Worm (Caenorhabditis elegans) whole organism, L1 larva: ENCODE data around the gene msp-51.

ENCODE experiments used
- Y116A8C.19 ChIP-seq: sonication (generic microtip); optimal IDR thresholded peaks from 2 replicates; lab custom pipeline; 2016; ENCODE audit warnings: missing compliant biosample characterization, missing genetic modification characterization, borderline replicate concordance
- dpl-1 ChIP-seq, 3 experiments: fragments of 150-350 bp in 2 of 3; sonication (generic microtip) in 1 of 3; optimal IDR thresholded peaks; 2 replicates each; lab custom pipeline; 2014 to 2017; ENCODE audit warnings: missing biosample characterization in 3 of 3, missing genetic modification characterization in 3 of 3, missing genetic modification reagents in 3 of 3
- efl-3 ChIP-seq: fragments of 200-800 bp; sonication (Bioruptor generic); optimal IDR thresholded peaks from 2 replicates; lab custom pipeline; 2018; ENCODE audit warnings: mild to moderate bottlenecking, missing genetic modification characterization, missing compliant biosample characterization
- fkh-10 ChIP-seq: sonication (generic microtip); optimal IDR thresholded peaks from 2 replicates; lab custom pipeline; 2017; ENCODE audit warnings: missing biosample characterization, missing genetic modification reagents, missing genetic modification characterization
- fos-1 ChIP-seq: fragments of 150-350 bp; optimal IDR thresholded peaks from 2 replicates; lab custom pipeline; 2014; ENCODE audit warnings: missing biosample characterization, missing genetic modification characterization
- mep-1 ChIP-seq: fragments of 150-350 bp; optimal IDR thresholded peaks from 2 replicates; lab custom pipeline; 2014; ENCODE audit warnings: missing biosample characterization, missing genetic modification characterization
- nhr-11 ChIP-seq: fragments of 150-350 bp; optimal IDR thresholded peaks from 2 replicates; lab custom pipeline; 2014; ENCODE audit warnings: missing biosample characterization, missing genetic modification characterization
- sox-4 ChIP-seq: sonication (generic microtip); optimal IDR thresholded peaks from 2 replicates; lab custom pipeline; 2016; ENCODE audit warnings: missing genetic modification characterization, missing compliant biosample characterization
- unc-62 ChIP-seq: fragments of 150-350 bp; optimal IDR thresholded peaks from 2 replicates; lab custom pipeline; 2014; ENCODE audit warnings: missing biosample characterization, missing genetic modification reagents, missing genetic modification characterization

ce11 chrIV:5281457-5281856 lies 13.7 kb downstream of the msp-51 start:
- TF ChIP-seq mep-1 (no peak), fkh-10 (GFP tag; lab: Kevin White, UChicago) (no peak), sox-4 (tag; lab: Kevin White, UChicago) (peak; percentile 2), dpl-1 (GFP tag; optimal IDR thresholded peaks at IDR 0.05; lab: Kevin White, UChicago) (no peak), efl-3 (GFP tag; lab: Kevin White, UChicago) (no peak), Y116A8C.19 (tag; lab: Kevin White, UChicago) (no peak), nhr-11 (no peak), fos-1 (tag; lab: Kevin White, UChicago) (no peak), unc-62 (GFP tag; lab: Kevin White, UChicago) (no peak)
